Worm (Caenorhabditis elegans): ENCODE results near the gene F35C8.8.

DNA sequence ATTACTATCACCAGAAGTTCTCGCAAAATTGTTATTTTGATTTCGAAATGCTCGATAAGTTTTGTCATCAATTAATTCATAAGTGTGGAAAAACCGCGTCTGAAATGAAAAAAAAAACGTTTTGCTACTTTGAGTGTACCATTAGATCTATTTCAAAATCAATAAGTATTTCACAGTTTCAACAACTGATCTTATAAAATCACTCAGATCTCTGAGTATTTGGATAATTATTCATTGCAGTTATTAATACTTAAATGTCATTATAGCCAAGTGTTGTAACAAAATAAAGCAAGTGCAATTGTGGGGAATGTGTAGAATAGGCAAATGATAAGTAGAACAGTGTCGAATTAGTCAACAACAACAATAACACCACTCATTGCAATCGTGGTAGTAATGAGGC is 33.9 kb upstream of the F35C8.8 start, which contains the start of gene C03F11.4:
- TF ChIP-seq ama-1 (optimal IDR thresholded peaks at IDR 0.05) = no peak
- no peak for TF ChIP-seq F13C5.2 (tag; optimal IDR thresholded peaks at IDR 0.05)
- TF ChIP-seq ets-7 (tag; optimal IDR thresholded peaks at IDR 0.05) = no peak

All from whole organism, early embryonic.